Fruit fly (Drosophila melanogaster) whole organism, embryonic: ENCODE data around the gene CG46303.

Experiments
- Atf6 ChIP-seq: fragments of 200-800 bp; sonication (Bioruptor generic); IDR thresholded peaks from 2 replicates; pipeline ENCODE4 v1.3.6; 2022; ENCODE audit warnings: missing biosample characterization, missing genetic modification characterization
- CG1024 ChIP-seq: fragments of 200-800 bp; sonication (Bioruptor generic); IDR thresholded peaks from 2 replicates; pipeline ENCODE4 v1.3.6; 2022; ENCODE audit warnings: missing biosample characterization, missing genetic modification characterization
- CG11247 ChIP-seq: fragments of 200-800 bp; sonication (Bioruptor generic); IDR thresholded peaks from 2 replicates; pipeline ENCODE4 v1.3.6; 2022; ENCODE audit warnings: missing biosample characterization, missing genetic modification characterization
- CG11456 ChIP-seq: fragments of 200-800 bp; sonication (Bioruptor generic); IDR thresholded peaks from 3 replicates; pipeline ENCODE4 v1.3.6; 2022; ENCODE audit warnings: missing biosample characterization, missing genetic modification characterization
- CG11723 ChIP-seq: fragments of 200-800 bp; sonication (Bioruptor generic); optimal IDR thresholded peaks from 2 replicates; lab custom pipeline; 2017; ENCODE audit warnings: missing biosample characterization, mild to moderate bottlenecking, missing genetic modification characterization
- CG12219 ChIP-seq: fragments of 200-800 bp; sonication (Bioruptor generic); optimal IDR thresholded peaks from 3 replicates; lab custom pipeline; 2018; ENCODE audit warnings: missing biosample characterization, mild to moderate bottlenecking, missing genetic modification characterization
- CG12391 ChIP-seq: fragments of 200-800 bp; sonication (Bioruptor generic); optimal IDR thresholded peaks from 3 replicates; lab custom pipeline; 2018; ENCODE audit warnings: missing biosample characterization, mild to moderate bottlenecking, missing genetic modification characterization, moderate library complexity
- CG14667 ChIP-seq: fragments of 200-800 bp; sonication (Bioruptor generic); IDR thresholded peaks from 2 replicates; pipeline ENCODE4 v1.3.6; 2022; ENCODE audit warnings: missing biosample characterization, missing genetic modification characterization
- CG1832 ChIP-seq: fragments of 200-800 bp; sonication (Bioruptor generic); optimal IDR thresholded peaks from 2 replicates; lab custom pipeline; 2017; ENCODE audit warnings: missing biosample characterization, mild to moderate bottlenecking, missing genetic modification characterization, inconsistent platforms
- CG30431 ChIP-seq: fragments of 200-800 bp; sonication (Bioruptor generic); optimal IDR thresholded peaks from 2 replicates; lab custom pipeline; 2017; ENCODE audit warnings: missing biosample characterization, missing genetic modification characterization
- CG33213 ChIP-seq: fragments of 200-800 bp; sonication (Bioruptor generic); optimal IDR thresholded peaks from 3 replicates; lab custom pipeline; 2016; ENCODE audit warnings: missing biosample characterization, missing genetic modification characterization
- CG34224 ChIP-seq: fragments of 200-800 bp; sonication (Bioruptor generic); IDR thresholded peaks from 3 replicates; pipeline ENCODE4 v1.3.6; 2022; ENCODE audit warnings: missing biosample characterization, missing genetic modification characterization; ENCODE audit not compliant: partially characterized antibody
- CG4282 ChIP-seq: fragments of 200-800 bp; sonication (Bioruptor generic); optimal IDR thresholded peaks from 2 replicates; lab custom pipeline; 2016; ENCODE audit warnings: missing biosample characterization, missing genetic modification characterization
- CG43689 ChIP-seq: fragments of 200-800 bp; sonication (Bioruptor generic); IDR thresholded peaks from 2 replicates; pipeline ENCODE4 v1.3.6; 2022; ENCODE audit warnings: missing biosample characterization, missing genetic modification characterization
- CG7839 ChIP-seq: fragments of 200-800 bp; sonication (Bioruptor generic); optimal IDR thresholded peaks from 3 replicates; lab custom pipeline; 2018; ENCODE audit warnings: missing biosample characterization, mild to moderate bottlenecking, missing genetic modification characterization, moderate library complexity
- CG7987 ChIP-seq: fragments of 200-800 bp; sonication (Bioruptor generic); optimal IDR thresholded peaks from 2 replicates; lab custom pipeline; 2018; ENCODE audit warnings: missing biosample characterization, mild to moderate bottlenecking, missing genetic modification characterization, moderate library complexity
- CG8359 ChIP-seq: fragments of 200-800 bp; sonication (Bioruptor generic); optimal IDR thresholded peaks from 2 replicates; lab custom pipeline; 2017; ENCODE audit warnings: missing biosample characterization, mild to moderate bottlenecking, missing genetic modification characterization, borderline replicate concordance
- CG9797 ChIP-seq: fragments of 200-800 bp; sonication (Bioruptor generic); optimal IDR thresholded peaks from 3 replicates; lab custom pipeline; 2018; ENCODE audit warnings: missing biosample characterization, mild to moderate bottlenecking, missing genetic modification characterization
- Camta ChIP-seq: fragments of 200-800 bp; sonication (Bioruptor generic); optimal IDR thresholded peaks from 2 replicates; lab custom pipeline; 2016; ENCODE audit warnings: missing biosample characterization, missing genetic modification characterization
- D ChIP-seq, 2 experiments: fragments of 200-800 bp in 1 of 2; fragments of >200 bp in 1 of 2; sonication (Bioruptor generic) in 1 of 2; optimal IDR thresholded peaks; 2 replicates in 1 of 2; 3 replicates in 1 of 2; lab custom pipeline; 2017; ENCODE audit warnings: mild to moderate bottlenecking in 1 of 2, missing biosample characterization in 1 of 2, missing genetic modification characterization in 1 of 2, missing genetic modification reagents in 1 of 2
- Dad ChIP-seq: fragments of 200-800 bp; sonication (Bioruptor generic); optimal IDR thresholded peaks from 3 replicates; lab custom pipeline; 2016; ENCODE audit warnings: missing biosample characterization, missing genetic modification characterization
- Drgx ChIP-seq: fragments of 200-800 bp; sonication (Bioruptor generic); IDR thresholded peaks from 2 replicates; pipeline ENCODE4 v1.3.6; 2022; ENCODE audit warnings: missing biosample characterization, missing genetic modification characterization
- E2f1 ChIP-seq: fragments of 200-800 bp; sonication (Bioruptor generic); IDR thresholded peaks from 2 replicates; pipeline ENCODE4 v1.3.6; 2022; ENCODE audit warnings: missing biosample characterization, missing genetic modification characterization
- Gsc ChIP-seq: fragments of 200-800 bp; sonication (Bioruptor generic); IDR thresholded peaks from 2 replicates; pipeline ENCODE4 v1.3.6; 2022; ENCODE audit warnings: missing biosample characterization, missing genetic modification characterization
- HHEX ChIP-seq: fragments of 200-800 bp; sonication (Bioruptor generic); optimal IDR thresholded peaks from 3 replicates; lab custom pipeline; 2017; ENCODE audit warnings: missing biosample characterization, mild to moderate bottlenecking, missing genetic modification characterization, missing genetic modification reagents
- MTF-1 ChIP-seq: fragments of 200-800 bp; sonication (Bioruptor generic); optimal IDR thresholded peaks from 2 replicates; lab custom pipeline; 2018; ENCODE audit warnings: missing biosample characterization, mild to moderate bottlenecking, missing genetic modification characterization, borderline replicate concordance
- Max ChIP-seq: fragments of 200-800 bp; sonication (Bioruptor generic); optimal IDR thresholded peaks from 2 replicates; lab custom pipeline; 2016; ENCODE audit warnings: missing biosample characterization, mild to moderate bottlenecking, missing genetic modification characterization
- Nf-YB ChIP-seq: fragments of 200-800 bp; sonication (Bioruptor generic); optimal IDR thresholded peaks from 3 replicates; lab custom pipeline; 2019; ENCODE audit warnings: missing biosample characterization, mild to moderate bottlenecking, missing genetic modification characterization, moderate library complexity
- TFAM ChIP-seq: fragments of 200-800 bp; sonication (Bioruptor generic); optimal IDR thresholded peaks from 2 replicates; lab custom pipeline; 2017; ENCODE audit warnings: missing biosample characterization, missing genetic modification characterization, inconsistent platforms
- al ChIP-seq: fragments of 200-800 bp; sonication (Bioruptor generic); IDR thresholded peaks from 2 replicates; pipeline ENCODE4 v1.3.6; 2022; ENCODE audit warnings: missing biosample characterization, missing genetic modification characterization
- ato ChIP-seq: fragments of 200-800 bp; sonication (Bioruptor generic); IDR thresholded peaks from 2 replicates; pipeline ENCODE4 v1.3.6; 2022; ENCODE audit warnings: missing biosample characterization, missing genetic modification characterization; ENCODE audit not compliant: partially characterized antibody
- bbx ChIP-seq: fragments of 200-800 bp; sonication (Bioruptor generic); IDR thresholded peaks from 2 replicates; pipeline ENCODE4 v1.3.6; 2022; ENCODE audit warnings: missing biosample characterization, missing genetic modification characterization; ENCODE audit not compliant: partially characterized antibody
- br ChIP-seq: fragments of >200 bp; optimal IDR thresholded peaks from 2 replicates; lab custom pipeline; 2017
- bsh ChIP-seq, 2 experiments: fragments of 200-800 bp; sonication (Bioruptor generic); optimal IDR thresholded peaks; 2 replicates each; lab custom pipeline; 2017 to 2018; ENCODE audit warnings: mild to moderate bottlenecking in 2 of 2, missing biosample characterization in 2 of 2, missing genetic modification characterization in 2 of 2, moderate library complexity in 1 of 2
- btn ChIP-seq: fragments of 200-800 bp; sonication (Bioruptor generic); optimal IDR thresholded peaks from 2 replicates; lab custom pipeline; 2016; ENCODE audit warnings: missing biosample characterization, missing genetic modification characterization
- cato ChIP-seq: fragments of 200-800 bp; sonication (Bioruptor generic); optimal IDR thresholded peaks from 2 replicates; lab custom pipeline; 2016; ENCODE audit warnings: missing biosample characterization, missing genetic modification characterization, borderline replicate concordance
- crol ChIP-seq: fragments of 200-800 bp; sonication (Bioruptor generic); IDR thresholded peaks from 2 replicates; pipeline ENCODE4 v1.3.6; 2022; ENCODE audit warnings: missing biosample characterization, missing genetic modification characterization
- danr ChIP-seq: fragments of 200-800 bp; sonication (Bioruptor generic); IDR thresholded peaks from 2 replicates; pipeline ENCODE4 v1.3.6; 2022; ENCODE audit warnings: missing biosample characterization, missing genetic modification characterization
- dati ChIP-seq: fragments of 200-800 bp; sonication (Bioruptor generic); IDR thresholded peaks from 2 replicates; pipeline ENCODE4 v1.3.6; 2022; ENCODE audit warnings: missing biosample characterization, missing genetic modification characterization
- gsb ChIP-seq: fragments of 200-800 bp; sonication (Bioruptor generic); IDR thresholded peaks from 2 replicates; pipeline ENCODE4 v1.3.6; 2022; ENCODE audit warnings: missing biosample characterization, missing genetic modification characterization
- insv ChIP-seq, 2 experiments: fragments of 200-800 bp; sonication (Bioruptor generic); optimal IDR thresholded peaks; 3 replicates each; lab custom pipeline; 2016 to 2018; ENCODE audit warnings: missing biosample characterization in 2 of 2, missing genetic modification characterization in 2 of 2
- inv ChIP-seq: fragments of 200-800 bp; sonication (Bioruptor generic); IDR thresholded peaks from 2 replicates; pipeline ENCODE4 v1.3.6; 2022; ENCODE audit warnings: missing biosample characterization, missing genetic modification characterization; ENCODE audit not compliant: partially characterized antibody
- kni ChIP-seq: fragments of 200-800 bp; sonication (Bioruptor generic); optimal IDR thresholded peaks from 3 replicates; lab custom pipeline; 2017; ENCODE audit warnings: mild to moderate bottlenecking, missing biosample characterization, missing genetic modification reagents, missing genetic modification characterization
- nom ChIP-seq: fragments of 200-800 bp; sonication (Bioruptor generic); optimal IDR thresholded peaks from 2 replicates; lab custom pipeline; 2017; ENCODE audit warnings: missing biosample characterization, missing genetic modification characterization, mild to moderate bottlenecking, moderate library complexity, missing genetic modification reagents
- odd ChIP-seq: fragments of 200-800 bp; sonication (Bioruptor generic); optimal IDR thresholded peaks from 2 replicates; lab custom pipeline; 2017; ENCODE audit warnings: missing biosample characterization, mild to moderate bottlenecking, missing genetic modification characterization
- sd ChIP-seq: fragments of 200-800 bp; sonication (Bioruptor generic); optimal IDR thresholded peaks from 3 replicates; lab custom pipeline; 2018; ENCODE audit warnings: missing biosample characterization, mild to moderate bottlenecking, missing genetic modification characterization, moderate library complexity
- sisA ChIP-seq: fragments of 200-800 bp; sonication (Bioruptor generic); IDR thresholded peaks from 2 replicates; pipeline ENCODE4 v1.3.6; 2022; ENCODE audit warnings: missing biosample characterization, missing genetic modification characterization
- slbo ChIP-seq: fragments of 200-800 bp; sonication (Bioruptor generic); IDR thresholded peaks from 2 replicates; pipeline ENCODE4 v1.3.6; 2022; ENCODE audit warnings: missing biosample characterization, missing genetic modification characterization
- tap ChIP-seq: fragments of 200-800 bp; optimal IDR thresholded peaks from 3 replicates; lab custom pipeline; 2019; ENCODE audit warnings: missing biosample characterization, mild to moderate bottlenecking, missing genetic modification characterization, moderate library complexity
- wdn ChIP-seq: fragments of 200-800 bp; sonication (Bioruptor generic); IDR thresholded peaks from 2 replicates; pipeline ENCODE4 v1.3.6; 2022; ENCODE audit warnings: missing biosample characterization, missing genetic modification characterization
- wek ChIP-seq: fragments of 200-800 bp; sonication (Bioruptor generic); optimal IDR thresholded peaks from 3 replicates; lab custom pipeline; 2018; ENCODE audit warnings: missing biosample characterization, mild to moderate bottlenecking, missing genetic modification characterization, moderate library complexity

Gene CG46303

dm6 chr3R:5856215-5856614, 34.4 kb downstream of the CG46303 start, which contains the start of the genes disp and ECSIT (continued):
- TF ChIP-seq sd (tag; lab: Kevin White, UChicago) (no peak), TFAM (no peak), CG11247 (GFP tag; lab: Robert Waterston, UW) (no peak), insv (GFP tag; optimal IDR thresholded peaks at IDR 0.05; lab: Kevin White, UChicago) (no peak), kni (no peak), sisA (GFP tag; lab: Robert Waterston, UW) (no peak), CG11456 (GFP tag; lab: Robert Waterston, UW) (no peak), btn (GFP tag; lab: Kevin White, UChicago) (peak; percentile 3), slbo (no peak), Gsc (GFP tag; lab: Robert Waterston, UW) (no peak), cato (GFP tag; lab: Kevin White, UChicago) (no peak), CG1024 (GFP tag; lab: Robert Waterston, UW) (no peak), Drgx (GFP tag; lab: Robert Waterston, UW) (no peak), CG14667 (GFP tag; lab: Robert Waterston, UW) (no peak), ato (no peak), bsh (GFP tag; optimal IDR thresholded peaks at IDR 0.05; lab: Kevin White, UChicago) (no peak), CG30431 (no peak), dati (no peak), CG43689 (no peak), E2f1 (no peak), nom (no peak), CG8359 (GFP tag; lab: Kevin White, UChicago) (no peak), wek (no peak), Nf-YB (GFP tag; lab: Kevin White, UChicago) (no peak), CG4282 (GFP tag; lab: Kevin White, UChicago) (no peak), CG7839 (tag; lab: Kevin White, UChicago) (no peak), Max (GFP tag; lab: Kevin White, UChicago) (peak; percentile 48), CG11723 (GFP tag; lab: Kevin White, UChicago) (no peak), CG12391 (tag; lab: Kevin White, UChicago) (no peak), tap (no peak), crol (GFP tag; lab: Robert Waterston, UW) (no peak), CG9797 (GFP tag; lab: Kevin White, UChicago) (peak; percentile 7), bbx (GFP tag; lab: Robert Waterston, UW) (no peak), gsb (GFP tag; lab: Robert Waterston, UW) (no peak), al (GFP tag; lab: Robert Waterston, UW) (no peak), CG12219 (no peak), HHEX (GFP tag; lab: Kevin White, UChicago) (no peak), CG1832 (GFP tag; lab: Kevin White, UChicago) (no peak), MTF-1 (GFP tag; lab: Kevin White, UChicago) (no peak), odd (GFP tag; lab: Kevin White, UChicago) (no peak), Camta (GFP tag; lab: Kevin White, UChicago) (no peak), CG7987 (GFP tag; lab: Kevin White, UChicago) (no peak), br (no peak), D (optimal IDR thresholded peaks at IDR 0.05; lab: Kevin White, UChicago) (no peak), D (GFP tag; optimal IDR thresholded peaks at IDR 0.05; lab: Kevin White, UChicago) (no peak), wdn (GFP tag; lab: Robert Waterston, UW) (no peak), danr (GFP tag; lab: Robert Waterston, UW) (no peak), inv (GFP tag; lab: Robert Waterston, UW) (no peak), CG34224 (GFP tag; lab: Robert Waterston, UW) (no peak), CG33213 (GFP tag; lab: Kevin White, UChicago) (no peak), Atf6 (no peak), Dad (GFP tag; lab: Kevin White, UChicago) (no peak)
